Fruit fly (Drosophila melanogaster) whole organism, embryonic: ENCODE measurements around the gene tinc.
A peak's percentile ranks its signal among the peaks of the same experiment; 100 is the strongest.

Experiments
- CG10543 ChIP-seq: fragments of 200-800 bp; sonication (Bioruptor generic); optimal IDR thresholded peaks from 3 replicates; lab custom pipeline; 2017; ENCODE audit warnings: missing biosample characterization, mild to moderate bottlenecking, missing genetic modification characterization, moderate library complexity
- CG12659 ChIP-seq: fragments of 200-800 bp; sonication (Bioruptor generic); optimal IDR thresholded peaks from 3 replicates; lab custom pipeline; 2017; ENCODE audit warnings: mild to moderate bottlenecking, missing biosample characterization, missing genetic modification reagents, missing genetic modification characterization
- CG12744 ChIP-seq: fragments of 200-800 bp; sonication (Bioruptor generic); optimal IDR thresholded peaks from 2 replicates; lab custom pipeline; 2016; ENCODE audit warnings: missing biosample characterization, missing genetic modification characterization
- CG13775 ChIP-seq: fragments of 200-800 bp; sonication (Bioruptor generic); optimal IDR thresholded peaks from 3 replicates; lab custom pipeline; 2017; ENCODE audit warnings: missing biosample characterization, mild to moderate bottlenecking, missing genetic modification characterization
- CG14667 ChIP-seq: fragments of 200-800 bp; sonication (Bioruptor generic); IDR thresholded peaks from 2 replicates; pipeline ENCODE4 v1.3.6; 2022; ENCODE audit warnings: missing biosample characterization, missing genetic modification characterization
- CG15269 ChIP-seq: fragments of 200-800 bp; sonication (Bioruptor generic); optimal IDR thresholded peaks from 2 replicates; lab custom pipeline; 2018; ENCODE audit warnings: missing biosample characterization, mild to moderate bottlenecking, missing genetic modification characterization, moderate library complexity
- CG1529 ChIP-seq: fragments of 200-800 bp; sonication (Bioruptor generic); optimal IDR thresholded peaks from 3 replicates; lab custom pipeline; 2018; ENCODE audit warnings: missing biosample characterization, missing genetic modification characterization
- CG17359 ChIP-seq: fragments of 200-800 bp; sonication (Bioruptor generic); optimal IDR thresholded peaks from 3 replicates; lab custom pipeline; 2018; ENCODE audit warnings: missing biosample characterization, mild to moderate bottlenecking, missing genetic modification characterization, moderate library complexity
- CG18476 ChIP-seq: fragments of 200-800 bp; sonication (Bioruptor generic); optimal IDR thresholded peaks from 2 replicates; lab custom pipeline; 2016; ENCODE audit warnings: missing biosample characterization, mild to moderate bottlenecking, missing genetic modification characterization
- CG2116 ChIP-seq: fragments of 200-800 bp; sonication (Bioruptor generic); optimal IDR thresholded peaks from 3 replicates; lab custom pipeline; 2018; ENCODE audit warnings: missing biosample characterization, mild to moderate bottlenecking, missing genetic modification characterization
- CG32532 ChIP-seq: fragments of 200-800 bp; sonication (Bioruptor generic); IDR thresholded peaks from 2 replicates; pipeline ENCODE4 v1.3.6; 2022; ENCODE audit warnings: missing biosample characterization, missing genetic modification characterization
- CG3407 ChIP-seq: fragments of 200-800 bp; sonication (Bioruptor generic); optimal IDR thresholded peaks from 2 replicates; lab custom pipeline; 2018; ENCODE audit warnings: missing biosample characterization, mild to moderate bottlenecking, missing genetic modification characterization
- CG34422 ChIP-seq: fragments of 200-800 bp; sonication (Bioruptor generic); IDR thresholded peaks from 3 replicates; pipeline ENCODE4 v1.3.6; 2022; ENCODE audit warnings: missing biosample characterization, missing genetic modification characterization
- CG3995 ChIP-seq: fragments of 200-800 bp; sonication (Bioruptor generic); optimal IDR thresholded peaks from 3 replicates; lab custom pipeline; 2016; ENCODE audit warnings: missing biosample characterization, missing genetic modification characterization
- CG6175 ChIP-seq: fragments of 200-800 bp; sonication (Bioruptor generic); IDR thresholded peaks from 3 replicates; pipeline ENCODE4 v1.3.6; 2022; ENCODE audit warnings: missing biosample characterization, missing genetic modification characterization
- CG6272 ChIP-seq: fragments of 200-800 bp; sonication (Bioruptor generic); IDR thresholded peaks from 2 replicates; pipeline ENCODE4 v1.3.6; 2022; ENCODE audit warnings: missing biosample characterization, missing genetic modification characterization
- CG6654 ChIP-seq: fragments of 200-800 bp; sonication (Bioruptor generic); optimal IDR thresholded peaks from 2 replicates; lab custom pipeline; 2017; ENCODE audit warnings: missing biosample characterization, mild to moderate bottlenecking, missing genetic modification characterization
- CG9797 ChIP-seq: fragments of 200-800 bp; sonication (Bioruptor generic); optimal IDR thresholded peaks from 3 replicates; lab custom pipeline; 2018; ENCODE audit warnings: missing biosample characterization, mild to moderate bottlenecking, missing genetic modification characterization
- Hr3 ChIP-seq: fragments of 200-800 bp; sonication (Bioruptor generic); optimal IDR thresholded peaks from 3 replicates; lab custom pipeline; 2016; ENCODE audit warnings: missing biosample characterization, missing genetic modification characterization
- Hsf ChIP-seq: fragments of 200-800 bp; sonication (Bioruptor generic); optimal IDR thresholded peaks from 3 replicates; lab custom pipeline; 2016; ENCODE audit warnings: missing biosample characterization, missing genetic modification characterization
- MBD-R2 ChIP-seq: fragments of 200-800 bp; sonication (Bioruptor generic); IDR thresholded peaks from 2 replicates; pipeline ENCODE4 v1.3.6; 2022; ENCODE audit warnings: missing biosample characterization, missing genetic modification characterization
- MTF-1 ChIP-seq: fragments of 200-800 bp; sonication (Bioruptor generic); optimal IDR thresholded peaks from 2 replicates; lab custom pipeline; 2018; ENCODE audit warnings: missing biosample characterization, mild to moderate bottlenecking, missing genetic modification characterization, borderline replicate concordance
- Pdp1 ChIP-seq, 2 experiments: fragments of 200-800 bp; sonication (Bioruptor generic); optimal IDR thresholded peaks; 3 replicates each; lab custom pipeline; 2016; ENCODE audit warnings: missing biosample characterization in 2 of 2, missing genetic modification characterization in 2 of 2, mild to moderate bottlenecking in 1 of 2, moderate library complexity in 1 of 2
- Rfx ChIP-seq: fragments of 200-800 bp; sonication (Bioruptor generic); IDR thresholded peaks from 2 replicates; pipeline ENCODE4 v1.3.6; 2022; ENCODE audit warnings: missing biosample characterization, missing genetic modification characterization
- Sin3A ChIP-seq: fragments of >200 bp; optimal IDR thresholded peaks from 2 replicates; lab custom pipeline; 2018
- Taf1 ChIP-seq: fragments of 200-800 bp; sonication (Bioruptor generic); IDR thresholded peaks from 2 replicates; pipeline ENCODE4 v1.3.6; 2022; ENCODE audit warnings: missing biosample characterization, missing genetic modification characterization
- ac ChIP-seq: fragments of 200-800 bp; sonication (Bioruptor generic); optimal IDR thresholded peaks from 3 replicates; lab custom pipeline; 2017; ENCODE audit warnings: missing biosample characterization, mild to moderate bottlenecking, missing genetic modification characterization
- ash1 ChIP-seq: fragments of 200-800 bp; sonication (Bioruptor generic); optimal IDR thresholded peaks from 2 replicates; lab custom pipeline; 2018; ENCODE audit warnings: missing biosample characterization, mild to moderate bottlenecking, missing genetic modification characterization
- bbx ChIP-seq: fragments of 200-800 bp; sonication (Bioruptor generic); IDR thresholded peaks from 2 replicates; pipeline ENCODE4 v1.3.6; 2022; ENCODE audit warnings: missing biosample characterization, missing genetic modification characterization; ENCODE audit not compliant: partially characterized antibody
- crol ChIP-seq: fragments of 200-800 bp; sonication (Bioruptor generic); IDR thresholded peaks from 2 replicates; pipeline ENCODE4 v1.3.6; 2022; ENCODE audit warnings: missing biosample characterization, missing genetic modification characterization
- dm ChIP-seq: fragments of 200-800 bp; sonication (Bioruptor generic); optimal IDR thresholded peaks from 3 replicates; lab custom pipeline; 2016; ENCODE audit warnings: missing biosample characterization, missing genetic modification characterization
- ems ChIP-seq: fragments of 200-800 bp; sonication (Bioruptor generic); optimal IDR thresholded peaks from 3 replicates; lab custom pipeline; 2016; ENCODE audit warnings: missing biosample characterization, missing genetic modification characterization
- grau ChIP-seq: fragments of 200-800 bp; optimal IDR thresholded peaks from 3 replicates; lab custom pipeline; 2019; ENCODE audit warnings: missing biosample characterization, mild to moderate bottlenecking, missing genetic modification characterization, moderate library complexity
- h ChIP-seq: fragments of >200 bp; optimal IDR thresholded peaks from 2 replicates; lab custom pipeline; 2017
- hb ChIP-seq: fragments of 200-800 bp; sonication (Bioruptor generic); IDR thresholded peaks from 3 replicates; pipeline ENCODE4 v1.3.6; 2022; ENCODE audit warnings: missing biosample characterization, missing genetic modification characterization; ENCODE audit not compliant: partially characterized antibody
- jigr1 ChIP-seq: fragments of 200-800 bp; sonication (Bioruptor generic); IDR thresholded peaks from 3 replicates; pipeline ENCODE4 v1.3.6; 2022; ENCODE audit warnings: missing biosample characterization, missing genetic modification characterization
- nerfin-1 ChIP-seq: fragments of 200-800 bp; sonication (Bioruptor generic); optimal IDR thresholded peaks from 3 replicates; lab custom pipeline; 2019; ENCODE audit warnings: missing biosample characterization, mild to moderate bottlenecking, missing genetic modification characterization, moderate library complexity
- nerfin-2 ChIP-seq: fragments of 200-800 bp; sonication (Bioruptor generic); IDR thresholded peaks from 2 replicates; pipeline ENCODE4 v1.3.6; 2022; ENCODE audit warnings: missing biosample characterization, missing genetic modification characterization; ENCODE audit not compliant: partially characterized antibody
- pnt ChIP-seq: fragments of 200-800 bp; sonication (Bioruptor generic); optimal IDR thresholded peaks from 3 replicates; lab custom pipeline; 2016; ENCODE audit warnings: missing biosample characterization, missing genetic modification characterization
- pum ChIP-seq: fragments of 200-800 bp; sonication (Bioruptor generic); optimal IDR thresholded peaks from 2 replicates; lab custom pipeline; 2016; ENCODE audit warnings: missing biosample characterization, missing genetic modification characterization
- sd ChIP-seq: fragments of 200-800 bp; sonication (Bioruptor generic); optimal IDR thresholded peaks from 3 replicates; lab custom pipeline; 2018; ENCODE audit warnings: missing biosample characterization, mild to moderate bottlenecking, missing genetic modification characterization, moderate library complexity
- slou ChIP-seq: fragments of 200-800 bp; sonication (Bioruptor generic); optimal IDR thresholded peaks from 3 replicates; lab custom pipeline; 2016; ENCODE audit warnings: missing biosample characterization, missing genetic modification characterization
- tgo ChIP-seq: fragments of 200-800 bp; sonication (Bioruptor generic); IDR thresholded peaks from 3 replicates; pipeline ENCODE4 v1.3.6; 2022; ENCODE audit warnings: missing biosample characterization, missing genetic modification characterization
- tna ChIP-seq: fragments of 200-800 bp; sonication (Bioruptor generic); IDR thresholded peaks from 2 replicates; pipeline ENCODE4 v1.3.6; 2022; ENCODE audit warnings: missing biosample characterization, missing genetic modification characterization; ENCODE audit not compliant: partially characterized antibody
- tx ChIP-seq: fragments of 200-800 bp; sonication (Bioruptor generic); optimal IDR thresholded peaks from 2 replicates; lab custom pipeline; 2016; ENCODE audit warnings: missing biosample characterization, missing genetic modification characterization
- unpg ChIP-seq: fragments of 200-800 bp; sonication (Bioruptor generic); optimal IDR thresholded peaks from 3 replicates; lab custom pipeline; 2018; ENCODE audit warnings: missing biosample characterization, mild to moderate bottlenecking, missing genetic modification characterization, moderate library complexity
- wdn ChIP-seq: fragments of 200-800 bp; sonication (Bioruptor generic); IDR thresholded peaks from 2 replicates; pipeline ENCODE4 v1.3.6; 2022; ENCODE audit warnings: missing biosample characterization, missing genetic modification characterization
- z ChIP-seq: fragments of 200-800 bp; sonication (Bioruptor generic); IDR thresholded peaks from 3 replicates; pipeline ENCODE4 v1.3.6; 2022; ENCODE audit warnings: missing biosample characterization, missing genetic modification characterization
- zen ChIP-seq: fragments of 200-800 bp; sonication (Bioruptor generic); optimal IDR thresholded peaks from 3 replicates; lab custom pipeline; 2018; ENCODE audit warnings: missing biosample characterization, mild to moderate bottlenecking, missing genetic modification characterization, moderate library complexity
- zfh1 ChIP-seq: fragments of 200-800 bp; sonication (Bioruptor generic); IDR thresholded peaks from 3 replicates; pipeline ENCODE4 v1.3.6; 2022; ENCODE audit warnings: missing biosample characterization, missing genetic modification characterization

The tinc gene

DNA sequence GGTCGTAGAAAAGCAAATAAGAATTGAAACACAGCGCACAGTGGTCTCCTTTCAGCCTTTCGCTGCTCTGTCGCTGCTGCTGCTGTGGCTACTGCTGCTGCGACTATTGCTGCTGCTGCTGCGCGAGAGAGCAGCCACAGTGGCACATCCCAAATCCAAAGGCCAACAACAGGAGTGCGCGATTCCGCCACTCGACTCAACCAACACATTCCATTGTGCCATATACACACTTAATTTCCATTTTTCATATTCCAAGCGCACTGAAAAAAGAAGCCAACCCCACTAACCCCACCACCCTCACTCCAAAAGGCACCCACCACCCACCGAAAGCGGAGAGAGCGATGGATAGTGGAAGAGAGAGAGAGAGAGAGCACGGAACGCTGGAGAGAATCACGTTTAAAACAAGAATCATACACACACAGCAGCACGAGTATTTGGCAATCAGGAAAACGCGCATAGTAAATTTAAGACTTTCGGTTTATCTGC is 35.2 kb upstream of the tinc start (continued):
- TF ChIP-seq MBD-R2 (peak; percentile 20; the same call in 1 of the 2 replicates), nerfin-1 (tag; lab: Kevin White, UChicago) (peak; percentile 84), ems (GFP tag; lab: Kevin White, UChicago) (no peak), CG10543 (GFP tag; lab: Kevin White, UChicago) (peak; percentile 5), hb (GFP tag; lab: Robert Waterston, UW) (no peak), bbx (GFP tag; lab: Robert Waterston, UW) (peak; percentile 34; the same call in 1 of the 2 replicates), CG32532 (GFP tag; lab: Robert Waterston, UW) (peak; percentile 47), CG6272 (no peak), CG6175 (GFP tag; lab: Robert Waterston, UW) (0 out of 3 replicates have a peak, but pooled peaks have one; percentile 57), crol (peak; percentile 64), z (GFP tag; lab: Robert Waterston, UW) (peak; percentile 69; the same call in 2 of the 3 replicates), CG34422 (GFP tag; lab: Robert Waterston, UW) (0 out of 3 replicates have a peak, but pooled peaks have one; percentile 12), nerfin-2 (0 out of 2 replicates have a peak, but pooled peaks have one; percentile 11)

DNA sequence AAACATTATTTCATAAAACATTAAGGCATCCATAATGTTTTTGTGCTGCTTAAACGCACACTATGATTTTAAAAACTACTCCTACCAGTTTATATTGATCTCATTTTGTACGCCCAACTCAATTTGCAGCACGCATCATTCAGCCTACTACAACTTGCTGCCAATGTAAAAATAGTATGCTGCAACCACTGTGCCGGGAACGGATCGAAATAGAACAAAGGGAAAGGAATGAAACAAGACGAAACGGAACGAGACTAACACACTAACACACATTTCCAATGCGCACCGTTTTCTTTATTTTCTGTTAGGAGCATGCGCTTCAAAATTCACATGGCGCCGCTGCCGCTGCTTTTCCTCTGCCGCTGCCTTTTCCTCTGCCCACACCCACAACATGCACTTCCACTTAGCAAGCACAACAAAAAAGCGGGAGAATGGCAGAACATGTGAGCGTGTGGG is 34.4 kb upstream of the tinc start:
- TF ChIP-seq dm (GFP tag; lab: Kevin White, UChicago), result no peak
- TF ChIP-seq jigr1, result no peak
- TF ChIP-seq pum, result peak; percentile 3
- TF ChIP-seq Taf1 (GFP tag; lab: Robert Waterston, UW), result no peak
- peak; percentile 34 for TF ChIP-seq CG12659
- TF ChIP-seq Rfx, result peak; percentile 41; the same call in 1 of the 2 replicates
- TF ChIP-seq CG13775 (GFP tag; lab: Kevin White, UChicago), result no peak
- no peak for TF ChIP-seq tx (GFP tag; lab: Kevin White, UChicago)
- TF ChIP-seq ems (GFP tag; lab: Kevin White, UChicago), result peak; percentile 7
- no peak for TF ChIP-seq CG3995 (GFP tag; lab: Kevin White, UChicago)
- peak; percentile 21 for TF ChIP-seq grau (tag; lab: Kevin White, UChicago)
- no peak for TF ChIP-seq ash1 (GFP tag; lab: Kevin White, UChicago)
- TF ChIP-seq CG9797 (GFP tag; lab: Kevin White, UChicago), result no peak
- no peak for TF ChIP-seq Hr3
- TF ChIP-seq CG12744, result no peak
- TF ChIP-seq slou (GFP tag; lab: Kevin White, UChicago), result no peak
- TF ChIP-seq Hsf (GFP tag; lab: Kevin White, UChicago), result peak; percentile 9
- TF ChIP-seq wdn (GFP tag; lab: Robert Waterston, UW), result no peak
- TF ChIP-seq CG1529 (GFP tag; lab: Kevin White, UChicago), result no peak
- no peak for TF ChIP-seq h (lab: Kevin White, UChicago)
- no peak for TF ChIP-seq MTF-1 (GFP tag; lab: Kevin White, UChicago)
- peak; percentile 12 for TF ChIP-seq CG15269 (tag; lab: Kevin White, UChicago)
- TF ChIP-seq sd (tag; lab: Kevin White, UChicago), result no peak
- no peak for TF ChIP-seq zen (tag; lab: Kevin White, UChicago)
- no peak for TF ChIP-seq tna (GFP tag; lab: Robert Waterston, UW)
- TF ChIP-seq CG3407, result no peak
- no peak for TF ChIP-seq pnt (GFP tag; lab: Kevin White, UChicago)
- no peak for TF ChIP-seq CG6654 (GFP tag; lab: Kevin White, UChicago)
- TF ChIP-seq CG14667 (GFP tag; lab: Robert Waterston, UW), result no peak
- no peak for TF ChIP-seq zfh1 (GFP tag; lab: Robert Waterston, UW)
- TF ChIP-seq CG2116 (GFP tag; lab: Kevin White, UChicago), result no peak
- TF ChIP-seq CG17359 (tag; lab: Kevin White, UChicago), result peak; percentile 18
- peak; percentile 7 for TF ChIP-seq unpg (GFP tag; lab: Kevin White, UChicago)
- no peak for TF ChIP-seq tgo (GFP tag; lab: Robert Waterston, UW)
- no peak for TF ChIP-seq ac (GFP tag; lab: Kevin White, UChicago)
- TF ChIP-seq Pdp1 (GFP tag; optimal IDR thresholded peaks at IDR 0.05; lab: Kevin White, UChicago), result peak in 1 of 2 experiments; percentile 19
- TF ChIP-seq CG18476 (GFP tag; lab: Kevin White, UChicago), result peak; percentile 9
- no peak for TF ChIP-seq Sin3A (lab: Kevin White, UChicago)
